Fruit fly (Drosophila melanogaster): ENCODE data around the gene EMC10.

DNA sequence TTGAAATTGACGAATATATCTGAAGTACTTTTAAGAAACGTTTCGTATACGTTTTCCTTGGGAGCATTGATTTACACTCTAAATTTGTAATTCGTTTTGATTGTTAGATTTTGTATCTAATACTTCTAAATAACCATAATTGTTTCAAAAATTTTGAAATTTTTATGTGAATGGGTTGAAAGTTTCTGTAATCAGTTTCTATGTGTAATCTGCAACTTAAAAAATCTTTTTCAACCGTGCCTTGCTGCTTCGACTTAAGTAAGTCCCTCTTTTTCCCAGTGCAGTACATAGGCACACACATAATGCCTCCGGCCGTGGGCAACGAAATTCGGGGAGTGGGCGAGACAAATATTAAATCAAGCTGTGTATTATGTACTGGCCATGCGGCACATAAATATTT is 11.5 kb downstream of the EMC10 start:
- TF ChIP-seq Dif (GFP tag; optimal IDR thresholded peaks at IDR 0.05; ENCODE audit: partially characterized antibody) = no peak
- no peak for TF ChIP-seq Dfd (GFP tag; optimal IDR thresholded peaks at IDR 0.05)
- TF ChIP-seq N (GFP tag; optimal IDR thresholded peaks at IDR 0.05) = no peak
- TF ChIP-seq psq (GFP tag; optimal IDR thresholded peaks at IDR 0.05) = no peak
- TF ChIP-seq usp (GFP tag; optimal IDR thresholded peaks at IDR 0.05) = no peak
- TF ChIP-seq pan (optimal IDR thresholded peaks at IDR 0.05) = no peak
- TF ChIP-seq fru (GFP tag; optimal IDR thresholded peaks at IDR 0.05) = no peak
- no peak for TF ChIP-seq Myc (optimal IDR thresholded peaks at IDR 0.05)
